Fruit fly (Drosophila melanogaster): Measurements from ENCODE around the gene glec.

- TF ChIP-seq EcR (GFP tag; optimal IDR thresholded peaks at IDR 0.05) (no peak), CG8478 (optimal IDR thresholded peaks at IDR 0.05) (no peak), usp (GFP tag; optimal IDR thresholded peaks at IDR 0.05) (no peak), pan (optimal IDR thresholded peaks at IDR 0.05) (no peak), Dll (optimal IDR thresholded peaks at IDR 0.05) (no peak), psq (optimal IDR thresholded peaks at IDR 0.05) (no peak)
Measured at dm6 chr3R:21886861-21887587, 31.0 kb upstream of the glec start, which contains the start of the genes CG6678 and dnd.
